Fruit fly (Drosophila melanogaster): Measurements from ENCODE around the gene CG9040.

Gene CG9040

DNA sequence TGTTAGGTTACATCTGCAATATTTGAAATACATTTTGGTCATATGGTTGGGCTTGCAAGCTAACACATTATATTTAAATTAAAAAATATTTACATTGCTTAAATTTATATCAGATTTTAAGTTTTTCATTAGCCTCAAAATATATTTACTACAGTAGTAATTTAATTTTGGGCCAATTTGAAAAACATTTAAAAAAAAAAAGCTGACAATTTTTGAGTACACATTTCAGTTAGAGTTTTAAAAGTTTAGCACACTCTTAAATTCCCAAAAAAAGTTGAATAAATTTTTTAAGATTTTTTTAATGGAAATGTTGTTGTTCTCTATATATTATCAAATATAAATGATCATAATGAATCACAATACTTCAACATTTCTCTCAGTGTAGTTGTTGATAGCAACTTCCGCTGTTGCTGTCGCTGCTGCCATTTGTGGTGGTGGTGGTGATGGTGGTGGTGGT is 30.4 kb upstream of the CG9040 start (continued):
- TF ChIP-seq Hsf (GFP tag; optimal IDR thresholded peaks at IDR 0.05) (peak; percentile 71), MBD-R2 (GFP tag; IDR thresholded peaks at IDR 0.05) (no peak), fu2 (GFP tag; optimal IDR thresholded peaks at IDR 0.05) (no peak), CG9437 (GFP tag; optimal IDR thresholded peaks at IDR 0.05) (peak; percentile 83), CG11723 (GFP tag; optimal IDR thresholded peaks at IDR 0.05) (peak; percentile 55), Atf-2 (GFP tag; optimal IDR thresholded peaks at IDR 0.05) (peak; percentile 51), pfk (GFP tag; optimal IDR thresholded peaks at IDR 0.05) (no peak), CG11085 (GFP tag; IDR thresholded peaks at IDR 0.05) (no peak), B-H2 (GFP tag; optimal IDR thresholded peaks at IDR 0.05) (no peak), ac (GFP tag; optimal IDR thresholded peaks at IDR 0.05) (no peak), fd3F (GFP tag; optimal IDR thresholded peaks at IDR 0.05) (peak; percentile 15), C15 (GFP tag; IDR thresholded peaks at IDR 0.05) (no peak), seq (GFP tag; IDR thresholded peaks at IDR 0.05) (peak; percentile 41; the same call in 1 of the 2 replicates), row (GFP tag; IDR thresholded peaks at IDR 0.05) (peak; percentile 59), inv (GFP tag; IDR thresholded peaks at IDR 0.05; ENCODE audit: partially characterized antibody) (no peak), CG2875 (GFP tag; optimal IDR thresholded peaks at IDR 0.05) (peak; percentile 60), gem (tag; optimal IDR thresholded peaks at IDR 0.05) (peak; percentile 87), CG12299 (tag; optimal IDR thresholded peaks at IDR 0.05) (peak; percentile 22), Doc2 (GFP tag; IDR thresholded peaks at IDR 0.05) (no peak), Mes4 (GFP tag; optimal IDR thresholded peaks at IDR 0.05) (no peak), CG17361 (GFP tag; IDR thresholded peaks at IDR 0.05) (peak; percentile 89), CG6683 (GFP tag; optimal IDR thresholded peaks at IDR 0.05) (peak; percentile 45), esg (GFP tag; conservative IDR thresholded peaks at IDR 0.05) (peak; percentile 19; the same call in 1 of the 2 replicates), BtbVII (GFP tag; optimal IDR thresholded peaks at IDR 0.05) (peak; percentile 51), dati (GFP tag; IDR thresholded peaks at IDR 0.05) (0 out of 2 replicates have a peak, but pooled peaks have one; percentile 15), pb (GFP tag; optimal IDR thresholded peaks at IDR 0.05) (no peak), Hr78 (GFP tag; optimal IDR thresholded peaks at IDR 0.05) (peak in 1 of 2 experiments; percentile 42), bab2 (GFP tag; optimal IDR thresholded peaks at IDR 0.05) (peak; percentile 46), H15 (GFP tag; IDR thresholded peaks at IDR 0.05) (no peak), CG9609 (GFP tag; optimal IDR thresholded peaks at IDR 0.05) (peak; percentile 37), dimm (GFP tag; IDR thresholded peaks at IDR 0.05) (no peak), gfzf (GFP tag; optimal IDR thresholded peaks at IDR 0.05) (no peak), tgo (GFP tag; IDR thresholded peaks at IDR 0.05) (peak; percentile 55), p53 (GFP tag; optimal IDR thresholded peaks at IDR 0.05) (no peak), Dip3 (GFP tag; optimal IDR thresholded peaks at IDR 0.05) (no peak), Max (GFP tag; optimal IDR thresholded peaks at IDR 0.05) (peak; percentile 55), CG11560 (tag; IDR thresholded peaks at IDR 0.05) (no peak), Jarid2 (GFP tag; optimal IDR thresholded peaks at IDR 0.05) (peak; percentile 53), Vsx1 (GFP tag; optimal IDR thresholded peaks at IDR 0.05) (peak; percentile 65), CG13624 (GFP tag; optimal IDR thresholded peaks at IDR 0.05) (no peak), ttk (GFP tag; IDR thresholded peaks at IDR 0.05) (peak; percentile 51; the same call in 1 of the 2 replicates), CG14710 (tag; optimal IDR thresholded peaks at IDR 0.05) (peak; percentile 90), bowl (GFP tag; IDR thresholded peaks at IDR 0.05) (no peak), cato (GFP tag; optimal IDR thresholded peaks at IDR 0.05; ENCODE audit: borderline replicate concordance) (peak; percentile 19), CG31224 (GFP tag; IDR thresholded peaks at IDR 0.05) (no peak), CG18599 (GFP tag; optimal IDR thresholded peaks at IDR 0.05) (peak; percentile 67), hth (optimal IDR thresholded peaks at IDR 0.05) (no peak), bbx (GFP tag; IDR thresholded peaks at IDR 0.05; ENCODE audit: partially characterized antibody) (no peak), CG8359 (GFP tag; optimal IDR thresholded peaks at IDR 0.05; ENCODE audit: borderline replicate concordance) (peak; percentile 39), CG1832 (GFP tag; optimal IDR thresholded peaks at IDR 0.05) (no peak), Lpt (GFP tag; optimal IDR thresholded peaks at IDR 0.05) (no peak)
